Worm (Caenorhabditis elegans) whole organism, mixed stage, embryonic: ENCODE data around the gene ceh-51.

Experiments
- lin-13 ChIP-seq: fragments of 150-350 bp; optimal IDR thresholded peaks from 2 replicates; lab custom pipeline; 2014; ENCODE audit warnings: missing biosample characterization, missing genetic modification characterization
- nhr-12 ChIP-seq: fragments of 150-350 bp; optimal IDR thresholded peaks from 2 replicates; lab custom pipeline; 2014; ENCODE audit warnings: missing biosample characterization, missing genetic modification characterization
- nhr-237 ChIP-seq: fragments of 150-350 bp; optimal IDR thresholded peaks from 2 replicates; lab custom pipeline; 2014; ENCODE audit warnings: missing biosample characterization, missing genetic modification characterization
- unc-39 ChIP-seq: fragments of 150-350 bp; optimal IDR thresholded peaks from 2 replicates; lab custom pipeline; 2014; ENCODE audit warnings: missing biosample characterization, missing genetic modification characterization

ce11 chrV:18900437-18900836 lies 26.5 kb downstream of the ceh-51 start, which contains the start of gene nhr-243:
- TF ChIP-seq unc-39 (tag; lab: Kevin White, UChicago), result no peak
- no peak for TF ChIP-seq nhr-12 (tag; lab: Kevin White, UChicago)
- TF ChIP-seq nhr-237 (tag; lab: Kevin White, UChicago), result no peak
- TF ChIP-seq lin-13 (tag; lab: Kevin White, UChicago), result no peak
